Fruit fly (Drosophila melanogaster): ENCODE data around the gene Ist1.

Ist1 gene

DNA sequence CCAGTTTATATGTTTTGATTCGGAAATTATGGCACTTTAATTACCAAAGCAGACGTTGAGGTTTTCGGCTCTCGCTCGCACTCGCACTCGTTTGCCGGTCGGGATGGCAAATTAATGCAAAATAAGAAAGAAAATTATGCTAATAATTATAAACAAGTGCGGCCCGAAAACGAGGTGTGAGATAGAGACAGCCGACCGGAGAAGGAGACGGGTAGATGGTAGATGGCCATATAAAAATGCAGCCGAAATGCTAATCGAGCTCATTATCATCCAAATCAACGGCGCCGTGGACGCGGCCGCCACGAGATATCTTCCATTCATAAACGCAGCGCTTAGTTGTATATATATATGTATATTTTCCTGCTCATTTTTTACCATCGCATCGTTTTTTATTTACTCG, 31.2 kb upstream of the Ist1 start:
- TF ChIP-seq Clk (GFP tag; optimal IDR thresholded peaks at IDR 0.05) (no peak), CG12768 (GFP tag; optimal IDR thresholded peaks at IDR 0.05) (no peak), cnc (optimal IDR thresholded peaks at IDR 0.05) (no peak), toe (GFP tag; optimal IDR thresholded peaks at IDR 0.05) (no peak), CG7101 (tag; optimal IDR thresholded peaks at IDR 0.05) (no peak), pad (GFP tag; optimal IDR thresholded peaks at IDR 0.05) (no peak)

DNA sequence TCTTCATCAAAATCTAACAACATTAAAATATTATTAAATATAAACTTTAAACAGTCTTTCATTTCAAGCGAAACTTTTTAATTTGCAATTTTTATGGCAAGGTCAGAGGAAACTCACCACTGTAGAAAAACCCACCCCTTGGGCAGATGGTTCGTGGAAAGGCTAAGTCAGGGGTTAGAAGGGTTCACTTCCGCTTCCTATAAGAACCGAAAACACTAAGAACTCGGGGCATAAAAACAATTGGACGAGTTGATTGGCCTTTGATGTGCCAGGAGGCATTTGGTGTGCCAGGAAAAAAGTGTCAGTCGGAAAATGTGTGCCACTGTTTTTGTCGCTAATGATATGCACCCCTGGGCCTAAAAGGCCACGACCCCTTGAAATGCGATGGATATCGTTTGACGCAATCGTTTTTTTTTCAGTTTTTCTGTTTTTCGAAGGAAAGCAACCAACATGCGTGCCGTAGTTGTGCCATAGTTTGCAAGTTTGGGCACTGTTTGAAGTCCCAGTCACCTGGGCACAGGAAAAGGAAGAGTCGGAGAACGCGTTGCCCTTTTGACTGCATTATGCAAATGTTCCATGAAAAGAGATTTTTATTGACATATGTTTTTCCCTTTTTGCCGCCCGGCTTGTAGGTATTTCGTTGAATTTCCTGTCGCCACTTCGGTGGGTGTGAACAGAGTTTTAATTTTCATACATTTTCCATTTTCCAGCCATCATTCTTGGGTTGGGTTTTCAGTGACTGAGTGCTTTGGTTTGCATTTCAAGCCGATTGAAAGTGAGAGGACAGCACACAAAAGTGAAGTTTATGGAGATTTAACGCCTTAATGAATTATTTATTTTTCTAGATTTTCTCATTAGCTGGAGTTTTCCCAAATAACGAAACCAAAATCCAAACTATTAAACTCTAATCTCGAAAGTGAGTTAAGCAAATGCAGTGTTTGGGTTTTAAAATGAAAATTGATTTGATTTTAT, 28.6 kb upstream of the Ist1 start:
- no peak for TF ChIP-seq CG12768 (GFP tag; optimal IDR thresholded peaks at IDR 0.05)
- no peak for TF ChIP-seq Hr96 (GFP tag; optimal IDR thresholded peaks at IDR 0.05)
- peak; percentile 8 for TF ChIP-seq kay (GFP tag; ENCODE audit: borderline replicate concordance)

DNA sequence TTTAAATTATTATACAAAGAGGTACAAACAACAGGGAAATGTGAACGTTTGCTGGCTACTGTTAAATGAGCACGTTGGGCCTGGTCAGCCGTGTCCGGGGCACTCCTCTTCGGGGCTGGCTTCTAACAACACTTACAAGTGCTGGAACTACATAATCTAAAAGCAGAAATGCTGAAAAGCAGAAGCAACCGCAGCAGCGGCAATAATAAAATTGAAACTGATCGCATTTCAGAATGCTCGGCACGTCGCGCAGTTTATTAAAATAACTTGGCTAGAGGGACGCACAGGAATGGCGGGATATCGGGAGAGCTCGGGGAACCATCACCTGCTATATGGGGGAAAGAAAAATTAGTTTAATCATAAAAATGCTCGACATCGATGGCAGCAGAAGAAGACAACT, 27.1 kb upstream of the Ist1 start:
- TF ChIP-seq Hr96 (GFP tag; optimal IDR thresholded peaks at IDR 0.05): no peak
- no peak for TF ChIP-seq pad (GFP tag; optimal IDR thresholded peaks at IDR 0.05)
- no peak for TF ChIP-seq CG7045 (GFP tag; optimal IDR thresholded peaks at IDR 0.05)
- TF ChIP-seq cnc (optimal IDR thresholded peaks at IDR 0.05): no peak
- no peak for TF ChIP-seq CG5204 (GFP tag; optimal IDR thresholded peaks at IDR 0.05)
- TF ChIP-seq Mnt (GFP tag; optimal IDR thresholded peaks at IDR 0.05): no peak
- TF ChIP-seq CG1620 (GFP tag; optimal IDR thresholded peaks at IDR 0.05): no peak
- no peak for TF ChIP-seq ovo (GFP tag; optimal IDR thresholded peaks at IDR 0.05)
- no peak for TF ChIP-seq CG33017 (tag; optimal IDR thresholded peaks at IDR 0.05)
- no peak for TF ChIP-seq tj (GFP tag; optimal IDR thresholded peaks at IDR 0.05)
- no peak for TF ChIP-seq kay (GFP tag; ENCODE audit: borderline replicate concordance)
- TF ChIP-seq bab1 (GFP tag; optimal IDR thresholded peaks at IDR 0.05): no peak
- TF ChIP-seq CG12768 (GFP tag; optimal IDR thresholded peaks at IDR 0.05): no peak
- no peak for TF ChIP-seq Crg-1 (GFP tag; optimal IDR thresholded peaks at IDR 0.05)
- TF ChIP-seq cic (GFP tag; optimal IDR thresholded peaks at IDR 0.05): no peak
- no peak for TF ChIP-seq CG7101 (tag; optimal IDR thresholded peaks at IDR 0.05)

DNA sequence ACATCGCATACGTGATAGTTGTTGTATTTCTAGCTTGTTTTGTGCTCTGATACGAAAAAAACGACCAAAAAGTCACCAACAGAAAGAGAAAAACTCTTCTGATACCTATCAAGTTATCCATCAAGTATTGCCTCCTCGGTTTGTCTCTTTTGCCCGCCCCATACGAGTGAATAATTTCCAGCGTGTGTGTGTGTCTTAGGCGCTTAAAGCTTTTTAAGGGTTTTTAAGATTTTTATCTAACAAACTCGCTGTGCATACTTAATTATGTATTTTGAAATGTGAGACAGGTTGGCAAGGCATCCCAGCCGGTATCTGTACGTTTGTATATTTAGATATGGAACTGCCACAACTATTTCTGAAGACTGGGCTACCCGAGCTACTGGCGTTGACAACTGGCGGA, 23.1 kb upstream of the Ist1 start:
- no peak for TF ChIP-seq bab1 (GFP tag; optimal IDR thresholded peaks at IDR 0.05)
- no peak for TF ChIP-seq toe (GFP tag; optimal IDR thresholded peaks at IDR 0.05)
- TF ChIP-seq Mnt (GFP tag; optimal IDR thresholded peaks at IDR 0.05): no peak
- no peak for TF ChIP-seq CG7045 (GFP tag; optimal IDR thresholded peaks at IDR 0.05)
- TF ChIP-seq CG33017 (tag; optimal IDR thresholded peaks at IDR 0.05): no peak
- no peak for TF ChIP-seq kay (GFP tag; ENCODE audit: borderline replicate concordance)
- no peak for TF ChIP-seq CG12768 (GFP tag; optimal IDR thresholded peaks at IDR 0.05)
- no peak for TF ChIP-seq CG1620 (GFP tag; optimal IDR thresholded peaks at IDR 0.05)
- no peak for TF ChIP-seq cnc (optimal IDR thresholded peaks at IDR 0.05)
- no peak for TF ChIP-seq tj (GFP tag; optimal IDR thresholded peaks at IDR 0.05)
- no peak for TF ChIP-seq CG7101 (tag; optimal IDR thresholded peaks at IDR 0.05)
- TF ChIP-seq CG14711 (tag; optimal IDR thresholded peaks at IDR 0.05): no peak
- TF ChIP-seq ovo (GFP tag; optimal IDR thresholded peaks at IDR 0.05): no peak
- no peak for TF ChIP-seq CG11617 (GFP tag; optimal IDR thresholded peaks at IDR 0.05)
- no peak for TF ChIP-seq cic (GFP tag; optimal IDR thresholded peaks at IDR 0.05)
- no peak for TF ChIP-seq CG5204 (GFP tag; optimal IDR thresholded peaks at IDR 0.05)
- TF ChIP-seq Clk (GFP tag; optimal IDR thresholded peaks at IDR 0.05): no peak

DNA sequence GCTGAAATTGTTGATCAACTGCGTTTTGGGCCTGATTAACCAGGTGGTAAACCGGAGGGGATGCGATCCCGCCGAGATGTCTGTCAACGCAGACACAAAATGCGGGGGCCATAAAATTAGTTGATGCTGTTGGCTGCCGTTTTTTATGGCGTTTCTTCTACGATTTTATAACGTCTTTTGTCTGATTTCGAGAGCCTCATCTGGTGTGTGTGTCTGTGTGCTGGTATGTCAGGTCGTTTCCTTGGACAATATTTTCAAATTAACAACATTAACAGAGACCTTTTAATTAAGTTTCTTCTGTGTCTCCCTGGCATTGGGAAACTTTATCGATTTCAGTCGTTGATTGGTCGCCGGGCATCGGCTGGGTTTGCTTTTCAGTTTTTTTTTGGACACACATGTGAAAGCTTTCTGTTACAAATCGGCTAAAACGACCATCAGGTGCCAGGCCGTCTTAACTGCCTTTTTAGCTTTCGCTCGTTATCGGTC, 22.6 kb upstream of the Ist1 start:
- TF ChIP-seq CG14711 (tag; optimal IDR thresholded peaks at IDR 0.05) (no peak), CG7045 (GFP tag; optimal IDR thresholded peaks at IDR 0.05) (no peak), Mnt (GFP tag; optimal IDR thresholded peaks at IDR 0.05) (no peak), kay (GFP tag; ENCODE audit: borderline replicate concordance) (no peak), Crg-1 (GFP tag; optimal IDR thresholded peaks at IDR 0.05) (no peak), cnc (optimal IDR thresholded peaks at IDR 0.05) (no peak), CG33017 (tag; optimal IDR thresholded peaks at IDR 0.05) (no peak), CG12768 (GFP tag; optimal IDR thresholded peaks at IDR 0.05) (no peak), toe (GFP tag; optimal IDR thresholded peaks at IDR 0.05) (no peak), tj (GFP tag; optimal IDR thresholded peaks at IDR 0.05) (no peak), bab1 (GFP tag; optimal IDR thresholded peaks at IDR 0.05) (no peak), CG5204 (GFP tag; optimal IDR thresholded peaks at IDR 0.05) (no peak), CG1620 (GFP tag; optimal IDR thresholded peaks at IDR 0.05) (no peak), pad (GFP tag; optimal IDR thresholded peaks at IDR 0.05) (no peak), ovo (GFP tag; optimal IDR thresholded peaks at IDR 0.05) (no peak), cic (GFP tag; optimal IDR thresholded peaks at IDR 0.05) (no peak), Clk (GFP tag; optimal IDR thresholded peaks at IDR 0.05) (no peak), Hr96 (GFP tag; optimal IDR thresholded peaks at IDR 0.05) (no peak)

DNA sequence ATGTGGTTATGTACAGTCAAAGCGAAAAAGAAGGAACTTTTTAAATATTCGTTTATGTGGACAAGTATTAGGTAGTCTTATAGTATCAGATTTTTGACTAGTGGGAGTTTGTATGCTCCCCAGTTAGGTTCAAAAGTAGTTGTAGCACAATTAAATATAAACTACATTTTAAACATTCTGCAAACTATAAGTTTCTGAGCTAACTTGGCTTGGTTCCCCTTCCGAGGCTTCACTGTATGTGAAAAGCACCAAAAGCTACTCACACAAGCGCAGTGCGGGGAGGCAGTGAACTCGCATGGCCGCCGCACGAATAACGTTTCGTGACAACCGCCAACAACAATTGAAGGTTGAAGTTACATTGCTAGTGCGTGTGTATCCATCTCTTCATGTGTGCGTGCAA, 21.3 kb upstream of the Ist1 start:
- TF ChIP-seq cnc (optimal IDR thresholded peaks at IDR 0.05) (no peak), CG5204 (GFP tag; optimal IDR thresholded peaks at IDR 0.05) (no peak), CG11617 (GFP tag; optimal IDR thresholded peaks at IDR 0.05) (no peak), CG7101 (tag; optimal IDR thresholded peaks at IDR 0.05) (no peak), CG12768 (GFP tag; optimal IDR thresholded peaks at IDR 0.05) (no peak), pad (GFP tag; optimal IDR thresholded peaks at IDR 0.05) (no peak), toe (GFP tag; optimal IDR thresholded peaks at IDR 0.05) (no peak), bab1 (GFP tag; optimal IDR thresholded peaks at IDR 0.05) (no peak), CG33017 (tag; optimal IDR thresholded peaks at IDR 0.05) (no peak)

Data from whole organism, adult.